Fruit fly (Drosophila melanogaster) whole organism, prepupa: ENCODE measurements around the gene Mur29B.

ENCODE experiments used
- Blimp-1 ChIP-seq: fragments of 200-800 bp; sonication (Bioruptor generic); optimal IDR thresholded peaks from 3 replicates; lab custom pipeline; 2017; ENCODE audit warnings: missing biosample characterization, missing genetic modification characterization, mild to moderate bottlenecking, moderate library complexity, missing genetic modification reagents
- CG10631 ChIP-seq: fragments of 200-800 bp; sonication (Bioruptor generic); optimal IDR thresholded peaks from 2 replicates; lab custom pipeline; 2016; ENCODE audit warnings: missing biosample characterization, missing genetic modification characterization
- CG10669 ChIP-seq: fragments of 200-800 bp; sonication (Bioruptor generic); optimal IDR thresholded peaks from 3 replicates; lab custom pipeline; 2018; ENCODE audit warnings: missing biosample characterization, mild to moderate bottlenecking, missing genetic modification characterization, moderate library complexity
- CG11294 ChIP-seq: fragments of 200-800 bp; sonication (Bioruptor generic); IDR thresholded peaks from 2 replicates; pipeline ENCODE4 v1.3.6; 2022; ENCODE audit warnings: missing biosample characterization, missing genetic modification characterization
- CG11762 ChIP-seq: fragments of 200-800 bp; sonication (Bioruptor generic); optimal IDR thresholded peaks from 3 replicates; lab custom pipeline; 2016; ENCODE audit warnings: missing biosample characterization, missing genetic modification characterization; ENCODE audit not compliant: insufficient read depth
- CG11902 ChIP-seq: fragments of 200-800 bp; sonication (Bioruptor generic); optimal IDR thresholded peaks from 3 replicates; lab custom pipeline; 2016; ENCODE audit warnings: missing biosample characterization, missing genetic modification characterization
- CG15336 ChIP-seq: fragments of 200-800 bp; sonication (Bioruptor generic); IDR thresholded peaks from 2 replicates; pipeline ENCODE4 v1.3.6; 2022; ENCODE audit warnings: missing biosample characterization, missing genetic modification characterization
- CG1621 ChIP-seq: fragments of 200-800 bp; sonication (Bioruptor generic); optimal IDR thresholded peaks from 3 replicates; lab custom pipeline; 2018; ENCODE audit warnings: missing biosample characterization, mild to moderate bottlenecking, missing genetic modification characterization
- CG16779 ChIP-seq: fragments of 200-800 bp; sonication (Bioruptor generic); optimal IDR thresholded peaks from 3 replicates; lab custom pipeline; 2017; ENCODE audit warnings: missing biosample characterization, mild to moderate bottlenecking, missing genetic modification characterization
- CG31627 ChIP-seq: fragments of 200-800 bp; sonication (Bioruptor generic); optimal IDR thresholded peaks from 3 replicates; lab custom pipeline; 2016; ENCODE audit warnings: missing biosample characterization, missing genetic modification characterization
- CG32006 ChIP-seq: fragments of 200-800 bp; sonication (Bioruptor generic); optimal IDR thresholded peaks from 3 replicates; lab custom pipeline; 2017; ENCODE audit warnings: missing biosample characterization, mild to moderate bottlenecking, missing genetic modification characterization
- CG34406 ChIP-seq: fragments of 200-800 bp; sonication (Bioruptor generic); optimal IDR thresholded peaks from 3 replicates; lab custom pipeline; 2016; ENCODE audit warnings: missing biosample characterization, missing genetic modification characterization
- CG3919 ChIP-seq: fragments of 200-800 bp; sonication (Bioruptor generic); optimal IDR thresholded peaks from 3 replicates; lab custom pipeline; 2016; ENCODE audit warnings: missing biosample characterization, missing genetic modification characterization
- CG4318 ChIP-seq: fragments of 200-800 bp; sonication (Bioruptor generic); optimal IDR thresholded peaks from 3 replicates; lab custom pipeline; 2017; ENCODE audit warnings: missing biosample characterization, mild to moderate bottlenecking, missing genetic modification characterization
- CG6163 ChIP-seq: fragments of 200-800 bp; sonication (Bioruptor generic); IDR thresholded peaks from 3 replicates; pipeline ENCODE4 v1.3.6; 2022; ENCODE audit warnings: missing biosample characterization, missing genetic modification characterization
- CG6854 ChIP-seq: fragments of 200-800 bp; sonication (Bioruptor generic); optimal IDR thresholded peaks from 2 replicates; lab custom pipeline; 2017; ENCODE audit warnings: missing biosample characterization, mild to moderate bottlenecking, missing genetic modification characterization
- CG8119 ChIP-seq: fragments of 200-800 bp; sonication (Bioruptor generic); IDR thresholded peaks from 3 replicates; pipeline ENCODE4 v1.3.6; 2022; ENCODE audit warnings: missing biosample characterization, missing genetic modification characterization
- CG8319 ChIP-seq: fragments of 200-800 bp; sonication (Bioruptor generic); optimal IDR thresholded peaks from 3 replicates; lab custom pipeline; 2016; ENCODE audit warnings: missing biosample characterization, missing genetic modification characterization
- CG8632 ChIP-seq: fragments of 200-800 bp; sonication (Bioruptor generic); optimal IDR thresholded peaks from 3 replicates; lab custom pipeline; 2016; ENCODE audit warnings: missing biosample characterization, missing genetic modification characterization
- CG9139 ChIP-seq: fragments of 200-800 bp; sonication (Bioruptor generic); optimal IDR thresholded peaks from 3 replicates; lab custom pipeline; 2017; ENCODE audit warnings: missing biosample characterization, mild to moderate bottlenecking, missing genetic modification characterization
- Eip78C ChIP-seq: fragments of 200-800 bp; sonication (Bioruptor generic); peaks from one replicate; lab custom pipeline; 2016; ENCODE audit warnings: missing biosample characterization, missing genetic modification characterization
- Eip93F ChIP-seq: fragments of 200-800 bp; sonication (Bioruptor generic); optimal IDR thresholded peaks from 2 replicates; lab custom pipeline; 2016; ENCODE audit warnings: missing biosample characterization, mild to moderate bottlenecking, missing genetic modification characterization
- Ets21C ChIP-seq: fragments of 200-800 bp; sonication (Bioruptor generic); optimal IDR thresholded peaks from 3 replicates; lab custom pipeline; 2016; ENCODE audit warnings: missing biosample characterization, missing genetic modification characterization
- Ets96B ChIP-seq: fragments of 200-800 bp; optimal IDR thresholded peaks from 2 replicates; lab custom pipeline; 2019; ENCODE audit warnings: missing biosample characterization, mild to moderate bottlenecking, missing genetic modification characterization, moderate library complexity
- Gug ChIP-seq: fragments of 200-800 bp; sonication (Bioruptor generic); IDR thresholded peaks from 2 replicates; pipeline ENCODE4 v1.3.6; 2022; ENCODE audit warnings: missing biosample characterization, missing genetic modification characterization
- Hr38 ChIP-seq: sonication (Bioruptor generic); optimal IDR thresholded peaks from 2 replicates; lab custom pipeline; 2016; ENCODE audit warnings: missing biosample characterization, missing genetic modification characterization
- Hr39 ChIP-seq: fragments of 200-800 bp; sonication (Bioruptor generic); optimal IDR thresholded peaks from 2 replicates; lab custom pipeline; 2016; ENCODE audit warnings: missing biosample characterization, missing genetic modification characterization
- Hr4 ChIP-seq: fragments of 200-800 bp; sonication (Bioruptor generic); optimal IDR thresholded peaks from 3 replicates; lab custom pipeline; 2016; ENCODE audit warnings: missing biosample characterization, missing genetic modification characterization
- Lpt ChIP-seq: fragments of 200-800 bp; sonication (Bioruptor generic); optimal IDR thresholded peaks from 3 replicates; lab custom pipeline; 2016; ENCODE audit warnings: missing biosample characterization, missing genetic modification characterization
- Met ChIP-seq: fragments of 200-800 bp; sonication (Bioruptor generic); optimal IDR thresholded peaks from 3 replicates; lab custom pipeline; 2016; ENCODE audit warnings: missing biosample characterization, missing genetic modification characterization
- OdsH ChIP-seq: fragments of 200-800 bp; sonication (Bioruptor generic); optimal IDR thresholded peaks from 3 replicates; lab custom pipeline; 2016; ENCODE audit warnings: missing biosample characterization, missing genetic modification characterization
- Sox102F ChIP-seq: fragments of 200-800 bp; sonication (Bioruptor generic); optimal IDR thresholded peaks from 2 replicates; lab custom pipeline; 2016; ENCODE audit warnings: missing biosample characterization, mild to moderate bottlenecking, missing genetic modification characterization
- Sox14 ChIP-seq: fragments of 200-800 bp; sonication (Bioruptor generic); optimal IDR thresholded peaks from 3 replicates; lab custom pipeline; 2016; ENCODE audit warnings: missing biosample characterization, missing genetic modification characterization
- Sox15 ChIP-seq: fragments of 200-800 bp; sonication (Bioruptor generic); optimal IDR thresholded peaks from 3 replicates; lab custom pipeline; 2016; ENCODE audit warnings: missing biosample characterization, missing genetic modification characterization
- acj6 ChIP-seq: fragments of 200-800 bp; sonication (Bioruptor generic); optimal IDR thresholded peaks from 3 replicates; lab custom pipeline; 2016; ENCODE audit warnings: missing biosample characterization, missing genetic modification characterization
- cyc ChIP-seq: fragments of 200-800 bp; sonication (Bioruptor generic); optimal IDR thresholded peaks from 3 replicates; lab custom pipeline; 2016; ENCODE audit warnings: missing biosample characterization, missing genetic modification characterization
- dsx ChIP-seq: fragments of 200-800 bp; optimal IDR thresholded peaks from 3 replicates; lab custom pipeline; 2019; ENCODE audit warnings: missing biosample characterization, mild to moderate bottlenecking, missing genetic modification characterization, moderate library complexity; ENCODE audit not compliant: poor library complexity, severe bottlenecking
- eg ChIP-seq: fragments of 200-800 bp; sonication (Bioruptor generic); IDR thresholded peaks from 3 replicates; pipeline ENCODE4 v1.3.6; 2022; ENCODE audit warnings: missing biosample characterization, missing genetic modification characterization
- esn ChIP-seq: fragments of 200-800 bp; sonication (Bioruptor generic); optimal IDR thresholded peaks from 2 replicates; lab custom pipeline; 2016; ENCODE audit warnings: missing biosample characterization, mild to moderate bottlenecking, missing genetic modification characterization, moderate library complexity
- fd59A ChIP-seq: fragments of 200-800 bp; sonication (Bioruptor generic); optimal IDR thresholded peaks from 2 replicates; lab custom pipeline; 2017; ENCODE audit warnings: missing biosample characterization, mild to moderate bottlenecking, missing genetic modification characterization, missing genetic modification reagents
- fd85E ChIP-seq: fragments of 200-800 bp; sonication (Bioruptor generic); optimal IDR thresholded peaks from 3 replicates; lab custom pipeline; 2016; ENCODE audit warnings: missing biosample characterization, missing genetic modification characterization
- fkh ChIP-seq: fragments of 200-800 bp; sonication (Bioruptor generic); optimal IDR thresholded peaks from 3 replicates; lab custom pipeline; 2017; ENCODE audit warnings: missing biosample characterization, mild to moderate bottlenecking, missing genetic modification characterization, moderate library complexity
- net ChIP-seq: fragments of 200-800 bp; sonication (Bioruptor generic); optimal IDR thresholded peaks from 3 replicates; lab custom pipeline; 2016; ENCODE audit warnings: missing biosample characterization, missing genetic modification characterization
- pdm3 ChIP-seq: fragments of 200-800 bp; sonication (Bioruptor generic); optimal IDR thresholded peaks from 3 replicates; lab custom pipeline; 2016; ENCODE audit warnings: missing biosample characterization, missing genetic modification characterization
- spab ChIP-seq: fragments of 200-800 bp; sonication (Bioruptor generic); optimal IDR thresholded peaks from 2 replicates; lab custom pipeline; 2017; ENCODE audit warnings: missing biosample characterization, mild to moderate bottlenecking, missing genetic modification characterization, missing genetic modification reagents
- ss ChIP-seq, 2 experiments: fragments of 200-800 bp; sonication (Bioruptor generic); optimal IDR thresholded peaks; 2 replicates in 1 of 2; 3 replicates in 1 of 2; lab custom pipeline; 2017 to 2018; ENCODE audit warnings: mild to moderate bottlenecking in 2 of 2, missing biosample characterization in 2 of 2, missing genetic modification characterization in 2 of 2, moderate library complexity in 1 of 2
- svp ChIP-seq: fragments of 200-800 bp; sonication (Bioruptor generic); peaks from one replicate; lab custom pipeline; 2016; ENCODE audit warnings: missing biosample characterization, missing genetic modification characterization
- vri ChIP-seq: fragments of 200-800 bp; sonication (Bioruptor generic); optimal IDR thresholded peaks from 3 replicates; lab custom pipeline; 2016; ENCODE audit warnings: missing biosample characterization, mild to moderate bottlenecking, missing genetic modification characterization

Mur29B gene

dm6 chr2L:8376717-8377116 is 24.7 kb downstream of the Mur29B start, which contains the start of the genes CG13390 and CG17294 (continued):
- peak; percentile 99 for TF ChIP-seq CG11902 (GFP tag; lab: Kevin White, UChicago)
- peak; percentile 97 for TF ChIP-seq vri
- TF ChIP-seq CG10669: peak; percentile 100
- TF ChIP-seq CG10631 (GFP tag; lab: Kevin White, UChicago): peak; percentile 100
- TF ChIP-seq OdsH (GFP tag; lab: Kevin White, UChicago): peak; percentile 99
- TF ChIP-seq Hr38 (GFP tag; lab: Kevin White, UChicago): peak; percentile 45
- TF ChIP-seq Met (GFP tag; lab: Kevin White, UChicago): peak; percentile 99
- TF ChIP-seq CG6854: peak; percentile 99
- peak; percentile 99 for TF ChIP-seq CG11294 (GFP tag; lab: Robert Waterston, UW)
- peak; percentile 99 for TF ChIP-seq net (GFP tag; lab: Kevin White, UChicago)
- TF ChIP-seq Hr4 (GFP tag; lab: Kevin White, UChicago): peak; percentile 99
- peak; percentile 99 for TF ChIP-seq Gug (GFP tag; lab: Robert Waterston, UW)

dm6 chr2L:8381508-8382036 is 29.6 kb downstream of the Mur29B start, which contains the start of gene AlaRS:
Gene AlaRS (minus strand): TSS chr2L:8381764.
- TF ChIP-seq acj6 (GFP tag; lab: Kevin White, UChicago): peak; percentile 37
- no peak for TF ChIP-seq CG1621 (tag; lab: Kevin White, UChicago)
- TF ChIP-seq OdsH (GFP tag; lab: Kevin White, UChicago): peak; percentile 59
- peak; percentile 29 for TF ChIP-seq CG34406 (GFP tag; lab: Kevin White, UChicago)
- TF ChIP-seq Blimp-1: peak; percentile 64
- TF ChIP-seq CG10631 (GFP tag; lab: Kevin White, UChicago): peak; percentile 32
- TF ChIP-seq Eip78C (GFP tag; lab: Kevin White, UChicago): peak; percentile 79
- TF ChIP-seq Sox15 (GFP tag; lab: Kevin White, UChicago): peak; percentile 12
- peak; percentile 37; the same call in 1 of the 3 replicates for TF ChIP-seq CG6163
- TF ChIP-seq pdm3: peak; percentile 42
- TF ChIP-seq CG4318 (GFP tag; lab: Kevin White, UChicago): no peak
- TF ChIP-seq svp: peak; percentile 69
- peak; percentile 29 for TF ChIP-seq cyc (GFP tag; lab: Kevin White, UChicago)
- TF ChIP-seq CG9139 (GFP tag; lab: Kevin White, UChicago): peak; percentile 6
- TF ChIP-seq CG31627 (GFP tag; lab: Kevin White, UChicago): peak; percentile 19
- peak; percentile 45; the same call in 1 of the 3 replicates for TF ChIP-seq CG8119 (GFP tag; lab: Robert Waterston, UW)
- peak; percentile 32 for TF ChIP-seq Hr39 (GFP tag; lab: Kevin White, UChicago)
- peak; percentile 9 for TF ChIP-seq Eip93F (GFP tag; lab: Kevin White, UChicago)
- TF ChIP-seq CG8632: peak; percentile 2
- TF ChIP-seq CG15336: peak; percentile 39
- TF ChIP-seq Sox14 (GFP tag; lab: Kevin White, UChicago): peak; percentile 45
- TF ChIP-seq Ets96B (tag; lab: Kevin White, UChicago): peak; percentile 1
- peak; percentile 32 for TF ChIP-seq net (GFP tag; lab: Kevin White, UChicago)
- TF ChIP-seq CG11902 (GFP tag; lab: Kevin White, UChicago): no peak
- no peak for TF ChIP-seq fd59A
- TF ChIP-seq Met (GFP tag; lab: Kevin White, UChicago): peak; percentile 52
- TF ChIP-seq CG16779 (tag; lab: Kevin White, UChicago): no peak
- no peak for TF ChIP-seq CG11762 (GFP tag; lab: Kevin White, UChicago)
- TF ChIP-seq CG3919: peak; percentile 48
- peak; percentile 14 for TF ChIP-seq CG32006 (GFP tag; lab: Kevin White, UChicago)
- TF ChIP-seq ss (GFP tag; optimal IDR thresholded peaks at IDR 0.05; lab: Kevin White, UChicago): peak in 1 of 2 experiments; percentile 11
- peak; percentile 9 for TF ChIP-seq fd85E (GFP tag; lab: Kevin White, UChicago)
- no peak for TF ChIP-seq Gug (GFP tag; lab: Robert Waterston, UW)
- TF ChIP-seq esn (GFP tag; lab: Kevin White, UChicago): peak; percentile 63
- TF ChIP-seq spab (GFP tag; lab: Kevin White, UChicago): no peak
- TF ChIP-seq fkh: peak; percentile 66
- no peak for TF ChIP-seq Lpt (GFP tag; lab: Kevin White, UChicago)
- TF ChIP-seq CG10669: no peak
- no peak for TF ChIP-seq Ets21C (GFP tag; lab: Kevin White, UChicago)
- TF ChIP-seq Sox102F (GFP tag; lab: Kevin White, UChicago): peak; percentile 52
- 0 out of 3 replicates have a peak, but pooled peaks have one; percentile 48 for TF ChIP-seq eg (GFP tag; lab: Robert Waterston, UW)
- TF ChIP-seq CG8319 (GFP tag; lab: Kevin White, UChicago): no peak
- peak; percentile 46 for TF ChIP-seq dsx (GFP tag; lab: Kevin White, UChicago)
